Fruit fly (Drosophila melanogaster): ENCODE measurements around the gene CG8461.
A peak's percentile ranks its signal among the peaks of the same experiment; 100 is the strongest.

CG8461 gene

DNA sequence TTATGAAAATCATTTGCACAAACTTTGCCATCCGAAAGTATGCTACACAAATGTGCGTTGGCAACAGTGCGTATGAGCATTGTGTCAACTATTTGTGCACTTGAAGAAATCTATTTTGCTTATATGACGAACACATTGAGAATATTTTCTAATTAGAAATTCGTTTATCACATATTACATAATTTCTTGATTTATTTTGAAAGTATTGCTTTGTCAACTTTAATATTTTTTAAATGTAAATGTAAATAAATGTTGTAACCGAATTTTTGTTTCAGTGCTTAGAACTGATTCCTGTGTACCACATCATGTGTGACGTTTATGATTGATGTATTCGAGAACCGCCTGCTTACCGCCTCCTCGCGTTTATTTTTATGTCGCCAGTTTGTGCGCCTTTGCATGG lies 28.6 kb upstream of the CG8461 start:
- TF ChIP-seq Ets65A (GFP tag), result no peak
- 0 out of 2 replicates have a peak, but pooled peaks have one; percentile 34 for TF ChIP-seq Atf6 (GFP tag; IDR thresholded peaks at IDR 0.05)
- no peak for TF ChIP-seq NK7.1 (GFP tag; optimal IDR thresholded peaks at IDR 0.05)
- TF ChIP-seq pan (optimal IDR thresholded peaks at IDR 0.05), result no peak
- peak in 1 of 2 experiments; percentile 38 for TF ChIP-seq pan (GFP tag; optimal IDR thresholded peaks at IDR 0.05 in 1 of 2, IDR thresholded peaks at IDR 0.05 in 1 of 2)
- TF ChIP-seq CG13296 (GFP tag; optimal IDR thresholded peaks at IDR 0.05), result peak; percentile 1
- 0 out of 3 replicates have a peak, but pooled peaks have one; percentile 38 for TF ChIP-seq CG11695 (GFP tag; IDR thresholded peaks at IDR 0.05)
- TF ChIP-seq dmrt99B (tag; optimal IDR thresholded peaks at IDR 0.05), result peak; percentile 51
- TF ChIP-seq HLH3B (GFP tag; IDR thresholded peaks at IDR 0.05), result peak; percentile 21; the same call in 1 of the 2 replicates
- no peak for TF ChIP-seq Deaf1 (tag; optimal IDR thresholded peaks at IDR 0.05)
- no peak for TF ChIP-seq CG17912 (GFP tag; optimal IDR thresholded peaks at IDR 0.05)
- TF ChIP-seq Ada2b (GFP tag; IDR thresholded peaks at IDR 0.05), result peak; percentile 52
- TF ChIP-seq CG2120 (GFP tag; optimal IDR thresholded peaks at IDR 0.05), result peak; percentile 37
- peak; percentile 47 for TF ChIP-seq CG10147 (GFP tag; optimal IDR thresholded peaks at IDR 0.05)
- TF ChIP-seq CG7372 (GFP tag; IDR thresholded peaks at IDR 0.05), result peak; percentile 79
- peak in 1 of 2 experiments; percentile 36 for TF ChIP-seq eve (GFP tag; optimal IDR thresholded peaks at IDR 0.05)
- peak; percentile 16 for TF ChIP-seq CoRest (tag; optimal IDR thresholded peaks at IDR 0.05)
- TF ChIP-seq CG11504 (tag; optimal IDR thresholded peaks at IDR 0.05), result peak; percentile 63
- peak; percentile 5 for TF ChIP-seq CG30403 (GFP tag; optimal IDR thresholded peaks at IDR 0.05)
- TF ChIP-seq Fer1 (GFP tag; optimal IDR thresholded peaks at IDR 0.05), result peak; percentile 45
- TF ChIP-seq Sox102F (GFP tag; optimal IDR thresholded peaks at IDR 0.05), result peak; percentile 37
- TF ChIP-seq row (GFP tag; IDR thresholded peaks at IDR 0.05), result peak; percentile 56; the same call in 2 of the 3 replicates
- TF ChIP-seq Dbx (GFP tag; IDR thresholded peaks at IDR 0.05), result 0 out of 3 replicates have a peak, but pooled peaks have one; percentile 38
- no peak for TF ChIP-seq E2f1 (GFP tag; IDR thresholded peaks at IDR 0.05)
- TF ChIP-seq Hmr (GFP tag; optimal IDR thresholded peaks at IDR 0.05), result peak; percentile 17
- peak; percentile 39 for TF ChIP-seq CG15269 (tag; optimal IDR thresholded peaks at IDR 0.05)
- TF ChIP-seq CG6765 (GFP tag; optimal IDR thresholded peaks at IDR 0.05), result no peak
- no peak for TF ChIP-seq CG8388 (GFP tag; optimal IDR thresholded peaks at IDR 0.05)
- peak; percentile 34; the same call in 1 of the 2 replicates for TF ChIP-seq ranshi (GFP tag; IDR thresholded peaks at IDR 0.05)
- TF ChIP-seq ara (GFP tag; IDR thresholded peaks at IDR 0.05), result 0 out of 2 replicates have a peak, but pooled peaks have one; percentile 32
- no peak for TF ChIP-seq shn (GFP tag; optimal IDR thresholded peaks at IDR 0.05)
- TF ChIP-seq CG4617 (GFP tag; optimal IDR thresholded peaks at IDR 0.05; ENCODE audit: borderline replicate concordance), result no peak
- peak; percentile 18 for TF ChIP-seq CG3281 (GFP tag; optimal IDR thresholded peaks at IDR 0.05)
- peak; percentile 46 for TF ChIP-seq CG18599 (GFP tag; optimal IDR thresholded peaks at IDR 0.05)
- peak; percentile 11 for TF ChIP-seq CG4424 (GFP tag; optimal IDR thresholded peaks at IDR 0.05)
- no peak for TF ChIP-seq ssp (GFP tag; IDR thresholded peaks at IDR 0.05)
- TF ChIP-seq gro (GFP tag; optimal IDR thresholded peaks at IDR 0.05), result peak; percentile 17
- TF ChIP-seq Fer3 (tag; optimal IDR thresholded peaks at IDR 0.05), result peak; percentile 40
- TF ChIP-seq CG5245 (GFP tag; optimal IDR thresholded peaks at IDR 0.05), result no peak
- no peak for TF ChIP-seq Dll (GFP tag; IDR thresholded peaks at IDR 0.05; ENCODE audit: partially characterized antibody)
- TF ChIP-seq Hsf (GFP tag; optimal IDR thresholded peaks at IDR 0.05), result peak; percentile 12
- TF ChIP-seq ind (GFP tag; optimal IDR thresholded peaks at IDR 0.05), result peak; percentile 16
- no peak for TF ChIP-seq mam (GFP tag; optimal IDR thresholded peaks at IDR 0.05)
- no peak for TF ChIP-seq CG4360 (GFP tag; IDR thresholded peaks at IDR 0.05)
- TF ChIP-seq gce (GFP tag; IDR thresholded peaks at IDR 0.05), result 0 out of 3 replicates have a peak, but pooled peaks have one; percentile 39
- TF ChIP-seq lmd (GFP tag; IDR thresholded peaks at IDR 0.05), result peak; percentile 20; the same call in 1 of the 2 replicates
- no peak for TF ChIP-seq zen2 (GFP tag; IDR thresholded peaks at IDR 0.05; ENCODE audit: partially characterized antibody)
- no peak for TF ChIP-seq pb (GFP tag; optimal IDR thresholded peaks at IDR 0.05)
- no peak for TF ChIP-seq Nf-YB (GFP tag; optimal IDR thresholded peaks at IDR 0.05)
- peak; percentile 55 for TF ChIP-seq lab (GFP tag; optimal IDR thresholded peaks at IDR 0.05)
